Worm (Caenorhabditis elegans) whole organism, L3 larva: ENCODE measurements around the gene ser-4.

Experiments used
- R02D3.7 ChIP-seq: fragments of 150-350 bp; optimal IDR thresholded peaks from 2 replicates; lab custom pipeline; 2014; ENCODE audit warnings: missing biosample characterization, missing genetic modification characterization
- aly-2 ChIP-seq: fragments of 150-350 bp; optimal IDR thresholded peaks from 2 replicates; lab custom pipeline; 2014; ENCODE audit warnings: missing biosample characterization, missing genetic modification characterization
- egl-27 ChIP-seq: sonication (generic microtip); optimal IDR thresholded peaks from 4 replicates; lab custom pipeline; 2017; ENCODE audit warnings: missing biosample characterization, missing genetic modification reagents, missing genetic modification characterization
- fos-1 ChIP-seq: fragments of 150-350 bp; optimal IDR thresholded peaks from 2 replicates; lab custom pipeline; 2014; ENCODE audit warnings: missing biosample characterization, missing genetic modification characterization
- nfya-1 ChIP-seq: sonication (generic microtip); optimal IDR thresholded peaks from 2 replicates; lab custom pipeline; 2017; ENCODE audit warnings: missing genetic modification characterization, mild to moderate bottlenecking, missing compliant biosample characterization, antibody characterized with exemption, moderate library complexity; ENCODE audit not compliant: insufficient read depth
- nhr-28 ChIP-seq: fragments of 150-350 bp; optimal IDR thresholded peaks from 2 replicates; lab custom pipeline; 2014; ENCODE audit warnings: missing biosample characterization, missing genetic modification characterization
- nhr-67 ChIP-seq: fragments of 150-350 bp; optimal IDR thresholded peaks from 2 replicates; lab custom pipeline; 2014; ENCODE audit warnings: missing biosample characterization, missing genetic modification characterization
- nhr-77 ChIP-seq: fragments of 150-350 bp; optimal IDR thresholded peaks from 2 replicates; lab custom pipeline; 2014; ENCODE audit warnings: missing biosample characterization, missing genetic modification characterization
- pha-4 ChIP-seq: fragments of 150-350 bp; optimal IDR thresholded peaks from 2 replicates; lab custom pipeline; 2014; ENCODE audit warnings: missing biosample characterization, missing genetic modification reagents, missing genetic modification characterization
- skn-1 ChIP-seq: fragments of 150-350 bp; optimal IDR thresholded peaks from 2 replicates; lab custom pipeline; 2014; ENCODE audit warnings: missing biosample characterization, missing genetic modification characterization
- snpc-4 ChIP-seq: fragments of 150-350 bp; optimal IDR thresholded peaks from 2 replicates; lab custom pipeline; 2014; ENCODE audit warnings: missing biosample characterization, missing genetic modification characterization
- unc-62 ChIP-seq: fragments of 150-350 bp; sonication (generic microtip); optimal IDR thresholded peaks from 4 replicates; lab custom pipeline; 2014; ENCODE audit warnings: missing biosample characterization, missing genetic modification reagents, missing genetic modification characterization

- TF ChIP-seq nfya-1 (tag; lab: Kevin White, UChicago) (no peak), aly-2 (no peak), unc-62 (GFP tag; lab: Kevin White, UChicago) (no peak), pha-4 (no peak), nhr-67 (tag; lab: Kevin White, UChicago) (no peak), skn-1 (tag; lab: Kevin White, UChicago) (no peak), R02D3.7 (tag; lab: Kevin White, UChicago) (no peak), fos-1 (tag; lab: Kevin White, UChicago) (no peak), nhr-77 (no peak), egl-27 (no peak), snpc-4 (tag; lab: Kevin White, UChicago) (no peak), nhr-28 (tag; lab: Kevin White, UChicago) (no peak)
Observed at ce11 chrIII:1769993-1770392, 37.1 kb upstream of the ser-4 start, which contains the start of gene tbx-43.
